Fruit fly (Drosophila melanogaster): ENCODE data around the gene Ccm3.

The Ccm3 gene

dm6 chr3R:15342926-15343685 is 28.7 kb upstream of the Ccm3 start, which contains the start of gene Nagk (continued):
- TF ChIP-seq C15 (GFP tag; IDR thresholded peaks at IDR 0.05): no peak
- no peak for TF ChIP-seq CG17912 (GFP tag; optimal IDR thresholded peaks at IDR 0.05)
- peak; percentile 19; the same call in 1 of the 3 replicates for TF ChIP-seq CG11695 (GFP tag; IDR thresholded peaks at IDR 0.05)
- peak; percentile 67 for TF ChIP-seq CG13624 (GFP tag; optimal IDR thresholded peaks at IDR 0.05)
- no peak for TF ChIP-seq eve (GFP tag; optimal IDR thresholded peaks at IDR 0.05)
- TF ChIP-seq esg (GFP tag; conservative IDR thresholded peaks at IDR 0.05): 0 out of 2 replicates have a peak, but pooled peaks have one; percentile 21
- TF ChIP-seq CG14050 (GFP tag; IDR thresholded peaks at IDR 0.05): no peak
- peak; percentile 44 for TF ChIP-seq Rfx (GFP tag; IDR thresholded peaks at IDR 0.05)
- TF ChIP-seq CG16815 (GFP tag; optimal IDR thresholded peaks at IDR 0.05): peak; percentile 54
- peak; percentile 62 for TF ChIP-seq Chrac-16 (GFP tag; optimal IDR thresholded peaks at IDR 0.05)
- no peak for TF ChIP-seq tup (GFP tag; optimal IDR thresholded peaks at IDR 0.05)
- TF ChIP-seq MESR4 (GFP tag; optimal IDR thresholded peaks at IDR 0.05): peak; percentile 56
- peak; percentile 5 for TF ChIP-seq HmgZ (tag; optimal IDR thresholded peaks at IDR 0.05)
- TF ChIP-seq tll (GFP tag; optimal IDR thresholded peaks at IDR 0.05): peak in 1 of 2 experiments; percentile 2
- peak; percentile 37 for TF ChIP-seq Fer1 (GFP tag; optimal IDR thresholded peaks at IDR 0.05)
- TF ChIP-seq nom (GFP tag; optimal IDR thresholded peaks at IDR 0.05): no peak
- peak; percentile 19 for TF ChIP-seq CG8089 (GFP tag; optimal IDR thresholded peaks at IDR 0.05)
- TF ChIP-seq chinmo (GFP tag; IDR thresholded peaks at IDR 0.05; ENCODE audit: partially characterized antibody): peak; percentile 90; the same call in 2 of the 4 replicates
- TF ChIP-seq CG4820 (GFP tag; optimal IDR thresholded peaks at IDR 0.05): peak; percentile 53
- TF ChIP-seq pzg (GFP tag; optimal IDR thresholded peaks at IDR 0.05): peak; percentile 34
- TF ChIP-seq Dfd (GFP tag; optimal IDR thresholded peaks at IDR 0.05): no peak
- no peak for TF ChIP-seq CG17186 (GFP tag; optimal IDR thresholded peaks at IDR 0.05)
- peak; percentile 7 for TF ChIP-seq CG17802 (tag; optimal IDR thresholded peaks at IDR 0.05)
- no peak for TF ChIP-seq CG7745 (tag; optimal IDR thresholded peaks at IDR 0.05)
- no peak for TF ChIP-seq CG10431 (GFP tag; optimal IDR thresholded peaks at IDR 0.05)
- peak; percentile 21; the same call in 1 of the 2 replicates for TF ChIP-seq CG9215 (GFP tag; IDR thresholded peaks at IDR 0.05)
- TF ChIP-seq NK7.1 (GFP tag; optimal IDR thresholded peaks at IDR 0.05): peak; percentile 20
- TF ChIP-seq slbo (GFP tag; IDR thresholded peaks at IDR 0.05): peak; percentile 71
- no peak for TF ChIP-seq seq (GFP tag; IDR thresholded peaks at IDR 0.05)
- peak; percentile 31; the same call in 1 of the 2 replicates for TF ChIP-seq Adf1 (GFP tag; IDR thresholded peaks at IDR 0.05)
- no peak for TF ChIP-seq hth (optimal IDR thresholded peaks at IDR 0.05)
- peak; percentile 13 for TF ChIP-seq CG4617 (GFP tag; optimal IDR thresholded peaks at IDR 0.05; ENCODE audit: borderline replicate concordance)
- no peak for TF ChIP-seq zen (tag; optimal IDR thresholded peaks at IDR 0.05)
- no peak for TF ChIP-seq fd64A (GFP tag; optimal IDR thresholded peaks at IDR 0.05)
- TF ChIP-seq tna (GFP tag; IDR thresholded peaks at IDR 0.05; ENCODE audit: partially characterized antibody): no peak
- no peak for TF ChIP-seq gsb (GFP tag; IDR thresholded peaks at IDR 0.05)
- no peak for TF ChIP-seq CG3726 (GFP tag; IDR thresholded peaks at IDR 0.05)
- TF ChIP-seq CTCF (GFP tag; optimal IDR thresholded peaks at IDR 0.05): no peak
- peak; percentile 68 for TF ChIP-seq Hmr (GFP tag; optimal IDR thresholded peaks at IDR 0.05)
- TF ChIP-seq CG1792 (GFP tag; optimal IDR thresholded peaks at IDR 0.05): peak; percentile 37
- TF ChIP-seq CG14667 (GFP tag; IDR thresholded peaks at IDR 0.05): no peak
- no peak for TF ChIP-seq gt (GFP tag; IDR thresholded peaks at IDR 0.05)
- TF ChIP-seq CG1529 (GFP tag; optimal IDR thresholded peaks at IDR 0.05): peak; percentile 47
- peak; percentile 39 for TF ChIP-seq HLH3B (GFP tag; IDR thresholded peaks at IDR 0.05)
- TF ChIP-seq HLHmδ (GFP tag; optimal IDR thresholded peaks at IDR 0.05): no peak
- TF ChIP-seq Dip3 (GFP tag; optimal IDR thresholded peaks at IDR 0.05): peak; percentile 58
- peak; percentile 24 for TF ChIP-seq D19A (tag; optimal IDR thresholded peaks at IDR 0.05)
- TF ChIP-seq twi (tag; optimal IDR thresholded peaks at IDR 0.05): no peak
- TF ChIP-seq sim (GFP tag; IDR thresholded peaks at IDR 0.05): no peak
- TF ChIP-seq Bgb (GFP tag; IDR thresholded peaks at IDR 0.05; ENCODE audit: partially characterized antibody): peak; percentile 63; the same call in 1 of the 2 replicates
